Fruit fly (Drosophila melanogaster): ENCODE data around the gene Fad2.

The Fad2 gene

DNA sequence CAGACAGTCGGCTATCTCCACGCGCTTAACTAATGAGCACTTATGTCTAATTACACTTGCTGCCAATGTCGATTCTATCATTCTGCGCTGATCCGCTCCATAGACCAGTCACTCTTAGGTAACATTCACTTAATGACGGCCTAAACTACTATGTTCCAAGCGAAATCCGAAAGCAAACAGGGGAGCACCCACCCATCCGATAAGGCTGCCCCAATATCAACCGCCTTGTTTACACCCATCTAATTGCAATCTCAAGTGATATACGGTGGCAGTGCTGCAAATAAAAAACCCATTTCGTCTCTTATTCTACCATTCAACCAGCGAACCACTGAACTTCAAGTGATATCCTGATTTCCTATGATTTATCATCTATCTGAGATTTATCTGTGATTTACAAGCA, 26.1 kb downstream of the Fad2 start:
- TF ChIP-seq noc (tag; optimal IDR thresholded peaks at IDR 0.05): peak; percentile 26

DNA sequence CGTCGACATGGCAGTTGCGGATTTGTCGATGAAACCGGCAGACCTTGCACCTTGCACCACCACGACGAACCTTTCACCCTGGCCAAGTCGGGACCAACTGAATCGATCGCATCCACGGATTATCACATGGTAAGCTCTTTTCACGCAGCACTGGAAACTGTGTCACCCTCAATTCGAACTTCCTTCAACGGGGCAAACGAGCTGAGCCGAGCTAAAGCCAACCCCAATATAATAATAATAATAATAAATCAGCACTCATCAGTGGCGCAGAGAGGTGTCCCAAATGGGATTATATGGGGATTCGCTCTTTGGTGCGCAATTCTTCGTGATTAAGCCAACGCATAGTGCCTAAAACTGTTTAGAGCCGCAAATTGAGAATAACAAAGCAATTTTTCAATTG, 27.9 kb downstream of the Fad2 start, which contains the start of gene CG43693:
Gene CG43693 (minus strand): TSS at position 101 of the 400 bp plus-strand sequence.
- TF ChIP-seq noc (tag; optimal IDR thresholded peaks at IDR 0.05): no peak

DNA sequence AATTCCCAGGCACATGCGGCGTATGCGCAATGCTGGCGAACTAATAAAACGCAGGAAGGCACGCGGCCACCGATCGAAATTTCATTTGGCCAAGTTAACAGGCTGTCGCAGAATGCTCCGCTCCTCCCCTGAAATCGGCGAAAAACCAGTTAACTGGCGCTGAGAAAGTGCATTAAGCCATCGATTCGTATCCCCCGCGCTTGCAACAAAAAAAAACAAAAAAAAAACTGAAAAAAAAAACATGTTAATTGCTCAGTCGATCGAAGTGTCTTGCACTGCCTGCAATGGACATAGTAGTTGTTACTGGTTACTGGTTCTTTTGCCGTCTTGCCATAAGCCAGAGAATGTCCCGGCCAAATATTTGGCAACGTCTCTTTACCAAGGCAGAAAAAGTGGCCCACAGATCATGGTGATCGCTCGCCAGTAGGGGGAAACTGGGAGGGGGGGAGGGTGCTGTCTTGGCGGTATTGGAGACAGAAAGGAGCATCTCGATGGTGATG, 29.5 kb downstream of the Fad2 start:
- TF ChIP-seq noc (tag; optimal IDR thresholded peaks at IDR 0.05): no peak

DNA sequence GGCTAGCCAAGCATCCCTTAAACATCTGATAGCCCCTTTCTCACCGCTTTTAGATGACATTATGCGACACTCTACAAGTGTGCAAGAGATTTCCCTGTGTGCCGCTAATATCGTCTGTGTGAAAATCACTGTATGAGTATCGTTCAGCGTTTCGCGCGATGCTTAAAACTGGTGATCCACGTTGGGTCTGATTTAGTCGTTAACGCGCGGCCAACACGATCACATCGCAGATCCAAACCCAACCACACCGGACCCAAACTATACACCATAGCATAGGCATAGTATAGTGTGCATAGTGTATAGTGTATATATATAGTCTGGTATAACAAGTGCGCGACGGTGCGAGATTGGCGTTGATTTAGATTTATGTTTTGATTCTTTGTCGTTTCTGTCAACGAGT, 30.5 kb downstream of the Fad2 start, which contains the start of gene CG7888:
Gene CG7888 (plus strand): TSS at position 193 of the 400 bp plus-strand sequence.
- no peak for TF ChIP-seq noc (tag; optimal IDR thresholded peaks at IDR 0.05)

DNA sequence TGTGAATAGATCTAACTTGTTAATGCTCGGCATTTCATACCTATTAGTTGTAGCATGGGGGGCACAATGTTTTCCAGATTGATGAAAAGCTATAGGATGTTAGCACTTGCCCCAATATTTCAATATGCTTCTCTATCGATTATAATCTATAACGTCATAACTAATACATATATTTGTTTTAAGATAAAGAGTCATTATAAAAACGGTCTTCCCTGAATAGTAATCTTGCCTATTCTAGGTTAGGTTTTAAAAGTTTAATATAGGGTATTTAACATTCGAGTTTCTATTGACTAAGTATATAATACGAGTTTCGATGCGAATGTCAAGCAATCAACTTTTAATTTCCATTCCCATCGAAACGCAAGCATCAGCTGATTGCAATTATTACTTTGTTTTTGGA, 37.9 kb downstream of the Fad2 start, which contains the start of the genes CG6321 and Blos2:
Gene CG6321 (minus strand): TSS at position 25 of the 400 bp plus-strand sequence.
Gene Blos2 (plus strand): TSS at position 372 of the 400 bp plus-strand sequence.
- peak; percentile 83 for TF ChIP-seq noc (tag; optimal IDR thresholded peaks at IDR 0.05)

DNA sequence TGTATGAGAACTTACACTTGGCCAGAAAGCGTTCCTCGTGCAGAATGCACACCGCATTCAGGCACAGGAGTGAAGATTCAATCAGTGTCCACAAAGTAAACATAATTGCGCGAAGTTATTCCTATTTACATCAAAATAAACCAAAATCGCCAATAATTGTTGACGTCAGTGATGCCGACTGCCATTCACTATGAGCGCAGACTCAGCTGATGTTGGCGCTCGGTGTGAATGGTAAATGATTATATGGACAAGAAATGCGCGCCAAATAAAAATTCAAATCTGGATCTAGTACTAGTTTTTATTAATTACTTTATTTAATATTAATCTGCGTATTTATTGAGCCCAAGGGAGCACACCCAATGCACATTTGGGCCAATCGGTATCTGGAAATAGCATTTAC, 39.1 kb downstream of the Fad2 start, which contains the start of gene CG32069:
Gene CG32069 (minus strand): TSS at position 174 of the 400 bp plus-strand sequence.
- no peak for TF ChIP-seq noc (tag; optimal IDR thresholded peaks at IDR 0.05)

DNA sequence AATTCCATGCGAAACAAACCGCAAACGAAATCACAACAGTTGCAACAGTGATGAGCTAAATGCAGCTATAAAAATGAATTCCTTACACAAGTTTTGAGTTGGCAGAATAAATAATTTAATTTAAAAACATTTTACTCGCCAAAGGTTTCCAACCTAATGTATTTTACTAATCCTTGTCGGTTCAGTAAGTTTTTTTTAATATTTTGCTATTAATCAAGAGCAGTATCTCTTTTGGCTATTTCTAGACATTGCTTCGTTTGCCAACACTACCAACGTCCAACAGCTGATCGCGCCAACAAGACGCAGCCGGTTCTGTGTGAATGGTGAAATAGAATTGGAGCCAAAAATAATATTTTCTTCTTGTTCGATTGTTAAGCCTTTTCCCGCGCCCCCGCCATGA, 41.4 kb downstream of the Fad2 start, which contains the start of the genes CG32075, CG45101 and SuUR:
Gene CG32075 (minus strand): TSS at position 253 of the 400 bp plus-strand sequence.
Gene CG45101 (plus strand): TSS at position 303 of the 400 bp plus-strand sequence.
Gene SuUR (plus strand): TSS at position 303 of the 400 bp plus-strand sequence.
- peak; percentile 79 for TF ChIP-seq noc (tag; optimal IDR thresholded peaks at IDR 0.05)

DNA sequence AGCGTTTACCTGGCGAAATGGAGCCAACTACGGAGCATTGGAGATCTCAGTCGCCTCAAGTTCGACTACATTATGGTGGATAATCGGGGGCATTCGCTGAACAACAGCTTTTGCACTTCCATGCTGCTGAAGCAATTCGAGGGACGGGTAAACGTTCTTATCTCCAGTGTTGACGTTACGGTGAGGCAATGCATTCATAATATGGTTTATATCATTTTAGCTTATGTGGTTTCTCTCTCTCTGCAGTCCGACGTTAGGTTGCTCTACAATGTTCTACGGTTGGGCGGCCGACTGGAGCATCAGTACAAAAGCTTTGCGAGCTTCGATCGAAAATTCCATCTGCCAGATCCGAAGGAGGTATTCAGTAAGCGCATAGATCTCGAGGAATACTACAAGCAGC, 42.5 kb downstream of the Fad2 start:
- TF ChIP-seq noc (tag; optimal IDR thresholded peaks at IDR 0.05): no peak

DNA sequence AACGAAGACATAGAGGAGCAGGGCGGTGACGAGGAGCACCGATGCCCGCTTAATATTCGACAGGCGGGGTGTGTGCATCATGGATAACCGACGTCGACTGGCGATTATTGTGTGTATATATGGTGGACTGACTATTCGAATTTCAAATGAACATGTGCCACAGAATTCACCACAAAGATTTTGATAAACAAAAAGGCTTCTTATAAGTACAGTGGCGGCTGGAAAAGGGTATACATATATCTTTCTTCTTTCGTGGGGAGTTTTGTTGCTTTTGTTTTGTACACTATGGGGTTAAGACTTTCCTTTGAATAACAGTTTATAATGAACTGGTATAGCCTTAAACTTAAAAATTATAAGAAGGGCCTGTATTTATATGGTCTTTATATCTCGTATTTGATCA, 46.4 kb downstream of the Fad2 start, which contains the start of gene CG6310:
Gene CG6310 (minus strand): TSS at position 101 of the 400 bp plus-strand sequence.
- TF ChIP-seq noc (tag; optimal IDR thresholded peaks at IDR 0.05): no peak

DNA sequence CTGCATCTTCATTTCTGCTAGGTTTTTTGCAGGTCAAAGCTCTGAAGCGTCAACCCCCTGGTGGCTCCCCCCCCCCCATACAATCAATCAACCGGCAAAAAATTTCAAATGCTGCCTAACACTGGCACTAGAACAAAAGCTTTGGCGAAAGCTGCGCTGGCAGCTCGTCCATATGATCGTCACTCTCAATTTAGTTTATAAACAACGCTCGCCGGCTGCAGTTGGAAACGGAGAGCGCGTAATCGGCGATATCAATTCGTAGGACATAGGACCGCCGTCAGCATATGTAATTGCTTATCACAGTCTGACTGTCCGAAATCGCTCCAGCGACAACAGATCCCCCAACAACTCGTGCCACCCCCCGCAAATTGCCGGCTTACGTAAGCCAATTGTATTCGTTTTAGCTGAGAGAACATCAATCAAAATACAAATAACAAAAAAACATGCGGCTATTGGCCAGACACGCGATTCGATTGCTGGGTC, 47.1 kb downstream of the Fad2 start, which contains the start of gene Mocs1:
Gene Mocs1 (plus strand): TSS at position 155 of the 483 bp plus-strand sequence.
- peak; percentile 67 for TF ChIP-seq noc (tag; optimal IDR thresholded peaks at IDR 0.05)

DNA sequence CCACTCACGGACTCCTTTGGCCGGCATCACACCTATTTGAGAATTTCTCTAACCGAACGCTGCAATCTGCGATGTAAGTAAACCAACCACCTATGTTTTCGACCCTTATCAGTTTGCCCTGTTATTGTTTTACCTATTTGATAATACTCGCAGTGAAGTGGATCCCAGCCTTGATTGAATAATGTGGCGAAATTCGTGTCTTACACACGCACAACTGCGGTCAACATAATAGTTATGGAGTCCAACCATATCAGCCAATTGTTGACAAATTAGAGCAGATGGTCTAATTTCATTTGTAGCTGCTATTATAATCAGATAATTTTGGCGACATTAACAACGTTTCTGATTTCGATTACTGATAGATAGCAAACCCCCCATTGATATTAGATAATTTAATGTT, 47.7 kb downstream of the Fad2 start:
- no peak for TF ChIP-seq noc (tag; optimal IDR thresholded peaks at IDR 0.05)
